Fruit fly (Drosophila melanogaster) whole organism, embryonic: ENCODE results near the gene Tssk.

Experiments used
- CG11560 ChIP-seq: fragments of 200-800 bp; sonication (Bioruptor generic); IDR thresholded peaks from 3 replicates; pipeline ENCODE4 v1.3.6; 2022; ENCODE audit warnings: missing biosample characterization, missing genetic modification characterization
- CG14860 ChIP-seq: fragments of 200-800 bp; sonication (Bioruptor generic); IDR thresholded peaks from 3 replicates; pipeline ENCODE4 v1.3.6; 2022; ENCODE audit warnings: missing biosample characterization, missing genetic modification characterization; ENCODE audit not compliant: partially characterized antibody
- CG17912 ChIP-seq: fragments of 200-800 bp; sonication (Bioruptor generic); optimal IDR thresholded peaks from 2 replicates; lab custom pipeline; 2018; ENCODE audit warnings: missing biosample characterization, mild to moderate bottlenecking, missing genetic modification characterization
- CG33557 ChIP-seq: fragments of 200-800 bp; sonication (Bioruptor generic); optimal IDR thresholded peaks from 2 replicates; lab custom pipeline; 2019; ENCODE audit warnings: missing biosample characterization, mild to moderate bottlenecking, missing genetic modification characterization, moderate library complexity
- Dek ChIP-seq: fragments of 200-800 bp; sonication (Bioruptor generic); optimal IDR thresholded peaks from 3 replicates; lab custom pipeline; 2019; ENCODE audit warnings: missing biosample characterization, mild to moderate bottlenecking, missing genetic modification characterization, moderate library complexity
- Elba2 ChIP-seq: fragments of 200-800 bp; sonication (Bioruptor generic); optimal IDR thresholded peaks from 3 replicates; lab custom pipeline; 2016; ENCODE audit warnings: missing biosample characterization, missing genetic modification characterization
- abd-A ChIP-seq: fragments of 200-800 bp; sonication (Bioruptor generic); optimal IDR thresholded peaks from 3 replicates; lab custom pipeline; 2019; ENCODE audit warnings: missing biosample characterization, mild to moderate bottlenecking, missing genetic modification characterization, moderate library complexity
- jumu ChIP-seq: fragments of 200-800 bp; sonication (Bioruptor generic); optimal IDR thresholded peaks from 3 replicates; lab custom pipeline; 2016; ENCODE audit warnings: missing biosample characterization, missing genetic modification characterization
- luna ChIP-seq: fragments of 200-800 bp; sonication (Bioruptor generic); optimal IDR thresholded peaks from 2 replicates; lab custom pipeline; 2016; ENCODE audit warnings: missing biosample characterization, missing genetic modification characterization
- pb ChIP-seq: fragments of 200-800 bp; sonication (Bioruptor generic); optimal IDR thresholded peaks from 3 replicates; lab custom pipeline; 2016; ENCODE audit warnings: missing biosample characterization, missing genetic modification characterization
- run ChIP-seq: fragments of 200-800 bp; sonication (Bioruptor generic); optimal IDR thresholded peaks from 3 replicates; lab custom pipeline; 2018; ENCODE audit warnings: missing biosample characterization, mild to moderate bottlenecking, missing genetic modification characterization
- slou ChIP-seq: fragments of 200-800 bp; sonication (Bioruptor generic); optimal IDR thresholded peaks from 3 replicates; lab custom pipeline; 2016; ENCODE audit warnings: missing biosample characterization, missing genetic modification characterization
- tup ChIP-seq: fragments of 200-800 bp; sonication (Bioruptor generic); optimal IDR thresholded peaks from 2 replicates; lab custom pipeline; 2016; ENCODE audit warnings: missing biosample characterization, mild to moderate bottlenecking, missing genetic modification characterization, moderate library complexity

dm6 chr3R:18621230-18621629 is 22.7 kb downstream of the Tssk start, which contains the start of gene CG14304:
- TF ChIP-seq jumu (GFP tag; lab: Kevin White, UChicago) = no peak
- no peak for TF ChIP-seq tup
- no peak for TF ChIP-seq CG33557
- no peak for TF ChIP-seq run
- TF ChIP-seq luna (GFP tag; lab: Kevin White, UChicago) = no peak
- no peak for TF ChIP-seq CG14860
- TF ChIP-seq Elba2 = no peak
- no peak for TF ChIP-seq slou (GFP tag; lab: Kevin White, UChicago)
- no peak for TF ChIP-seq Dek (tag; lab: Kevin White, UChicago)
- TF ChIP-seq CG11560 (tag; lab: Robert Waterston, UW) = no peak
- TF ChIP-seq CG17912 = no peak
- TF ChIP-seq pb = no peak
- no peak for TF ChIP-seq abd-A (tag; lab: Kevin White, UChicago)
